Fruit fly (Drosophila melanogaster): ENCODE data around the gene CG34323.

The CG34323 gene

dm6 chrX:12090195-12090784 lies 20.1 kb downstream of the CG34323 start (continued):
- no peak for TF ChIP-seq prd (optimal IDR thresholded peaks at IDR 0.05)
- TF ChIP-seq prd (GFP tag; IDR thresholded peaks at IDR 0.05), result no peak
- TF ChIP-seq CG11247 (GFP tag; IDR thresholded peaks at IDR 0.05), result no peak
- no peak for TF ChIP-seq Rfx (GFP tag; IDR thresholded peaks at IDR 0.05)
- TF ChIP-seq CG14667 (GFP tag; IDR thresholded peaks at IDR 0.05), result no peak
- no peak for TF ChIP-seq danr (GFP tag; IDR thresholded peaks at IDR 0.05)
- peak; percentile 33; the same call in 1 of the 2 replicates for TF ChIP-seq CG17328 (GFP tag; IDR thresholded peaks at IDR 0.05)
- TF ChIP-seq CG2889 (GFP tag; IDR thresholded peaks at IDR 0.05), result no peak
- peak; percentile 51 for TF ChIP-seq CG14710 (tag; optimal IDR thresholded peaks at IDR 0.05)
- TF ChIP-seq CG13287 (GFP tag; IDR thresholded peaks at IDR 0.05; ENCODE audit: partially characterized antibody), result no peak
- TF ChIP-seq bcd (GFP tag; optimal IDR thresholded peaks at IDR 0.05), result no peak
- no peak for TF ChIP-seq CG30431 (GFP tag; optimal IDR thresholded peaks at IDR 0.05)
- no peak for TF ChIP-seq Antp (GFP tag; optimal IDR thresholded peaks at IDR 0.05)
- TF ChIP-seq ara (GFP tag; IDR thresholded peaks at IDR 0.05), result no peak
- TF ChIP-seq grn (GFP tag; optimal IDR thresholded peaks at IDR 0.05), result no peak
- no peak for TF ChIP-seq CG14050 (GFP tag; IDR thresholded peaks at IDR 0.05)
- no peak for TF ChIP-seq CG11398 (GFP tag; optimal IDR thresholded peaks at IDR 0.05)
- peak in 1 of 3 experiments; percentile 54 for TF ChIP-seq lola (GFP tag; optimal IDR thresholded peaks at IDR 0.05)
- TF ChIP-seq D19A (tag; optimal IDR thresholded peaks at IDR 0.05), result peak; percentile 29
- peak; percentile 6 for TF ChIP-seq Oli (tag; optimal IDR thresholded peaks at IDR 0.05)
- no peak for TF ChIP-seq sob (GFP tag; IDR thresholded peaks at IDR 0.05)
- TF ChIP-seq CG5953 (GFP tag; IDR thresholded peaks at IDR 0.05), result no peak
- no peak for TF ChIP-seq CG13775 (GFP tag; optimal IDR thresholded peaks at IDR 0.05)
- no peak for TF ChIP-seq vvl (GFP tag; IDR thresholded peaks at IDR 0.05)
- TF ChIP-seq CG8765 (GFP tag; IDR thresholded peaks at IDR 0.05), result no peak
- TF ChIP-seq nerfin-1 (tag; optimal IDR thresholded peaks at IDR 0.05), result no peak
- no peak for TF ChIP-seq ranshi (GFP tag; IDR thresholded peaks at IDR 0.05)
- no peak for TF ChIP-seq CG15073 (GFP tag; optimal IDR thresholded peaks at IDR 0.05)
- no peak for TF ChIP-seq Nf-YA (GFP tag; IDR thresholded peaks at IDR 0.05)
- TF ChIP-seq Ssrp (tag; optimal IDR thresholded peaks at IDR 0.05), result peak; percentile 12
- TF ChIP-seq gce (GFP tag; IDR thresholded peaks at IDR 0.05), result no peak
- no peak for TF ChIP-seq Meics (GFP tag; optimal IDR thresholded peaks at IDR 0.05)
- no peak for TF ChIP-seq h (optimal IDR thresholded peaks at IDR 0.05)
- peak; percentile 15 for TF ChIP-seq CG17359 (tag; optimal IDR thresholded peaks at IDR 0.05)
- no peak for TF ChIP-seq sug (tag; optimal IDR thresholded peaks at IDR 0.05)
- no peak for TF ChIP-seq Six4 (GFP tag; optimal IDR thresholded peaks at IDR 0.05)
- no peak for TF ChIP-seq Lhr (GFP tag; optimal IDR thresholded peaks at IDR 0.05)
- TF ChIP-seq nerfin-2 (GFP tag; IDR thresholded peaks at IDR 0.05; ENCODE audit: partially characterized antibody), result no peak
- no peak for TF ChIP-seq aop (GFP tag; IDR thresholded peaks at IDR 0.05)
- TF ChIP-seq sd (tag; optimal IDR thresholded peaks at IDR 0.05), result no peak
- TF ChIP-seq Oaz (GFP tag; IDR thresholded peaks at IDR 0.05), result no peak
- TF ChIP-seq trem (tag; optimal IDR thresholded peaks at IDR 0.05), result peak; percentile 45
- no peak for TF ChIP-seq CG9817 (tag; optimal IDR thresholded peaks at IDR 0.05)
- TF ChIP-seq odd (GFP tag; optimal IDR thresholded peaks at IDR 0.05), result no peak
- TF ChIP-seq CG9437 (GFP tag; optimal IDR thresholded peaks at IDR 0.05), result peak; percentile 18
- TF ChIP-seq CG10565 (GFP tag; optimal IDR thresholded peaks at IDR 0.05), result no peak
- peak; percentile 59 for TF ChIP-seq CG18262 (tag; optimal IDR thresholded peaks at IDR 0.05)
- TF ChIP-seq pb (GFP tag; optimal IDR thresholded peaks at IDR 0.05), result no peak
- no peak for TF ChIP-seq CG12744 (GFP tag; optimal IDR thresholded peaks at IDR 0.05)
- TF ChIP-seq Trl (optimal IDR thresholded peaks at IDR 0.05), result peak; percentile 29 to 40
- TF ChIP-seq Trl (GFP tag; optimal IDR thresholded peaks at IDR 0.05), result no peak
- TF ChIP-seq CG7271 (tag; optimal IDR thresholded peaks at IDR 0.05), result no peak
- no peak for TF ChIP-seq zfh2 (GFP tag; optimal IDR thresholded peaks at IDR 0.05)

All from whole organism, embryonic.